Worm (Caenorhabditis elegans) whole organism, young adult: ENCODE measurements around the gene col-38.

Experiments
- B0019.2 ChIP-seq: fragments of 200-800 bp; sonication (Bioruptor generic); conservative IDR thresholded peaks from 2 replicates; pipeline ENCODE4 v1.3.6; 2022; ENCODE audit warnings: missing genetic modification reagents, missing genetic modification characterization, missing compliant biosample characterization
- B0035.1 ChIP-seq: sonication (generic microtip); optimal IDR thresholded peaks from 2 replicates; lab custom pipeline; 2016; ENCODE audit warnings: missing genetic modification characterization, mild to moderate bottlenecking, missing compliant biosample characterization, missing genotype, missing genetic modification reagents
- B0261.1 ChIP-seq: sonication (generic microtip); optimal IDR thresholded peaks from 2 replicates; lab custom pipeline; 2016; ENCODE audit warnings: mild to moderate bottlenecking, missing genetic modification characterization, moderate library complexity, missing compliant biosample characterization
- C06A6.2 ChIP-seq: fragments of 200-800 bp; sonication (Bioruptor generic); conservative IDR thresholded peaks from 2 replicates; pipeline ENCODE4 v1.3.6; 2022; ENCODE audit warnings: missing genetic modification characterization, missing compliant biosample characterization
- C17E4.6 ChIP-seq: fragments of 200-800 bp; sonication (Bioruptor generic); IDR thresholded peaks from 2 replicates; pipeline ENCODE4 v1.3.6; 2022; ENCODE audit warnings: missing genetic modification reagents, missing genetic modification characterization, missing compliant biosample characterization
- D2030.7 ChIP-seq: fragments of 200-800 bp; sonication (Bioruptor generic); IDR thresholded peaks from 2 replicates; pipeline ENCODE4 v1.3.6; 2022; ENCODE audit warnings: missing genetic modification reagents, missing genetic modification characterization, missing compliant biosample characterization
- F10E7.11 ChIP-seq: sonication (generic microtip); optimal IDR thresholded peaks from 2 replicates; lab custom pipeline; 2017; ENCODE audit warnings: mild to moderate bottlenecking, missing genetic modification characterization, moderate library complexity, missing compliant biosample characterization
- F22D6.2 ChIP-seq: sonication (generic microtip); optimal IDR thresholded peaks from 2 replicates; lab custom pipeline; 2016; ENCODE audit warnings: mild to moderate bottlenecking, missing genetic modification characterization, missing compliant biosample characterization
- F23B12.7 ChIP-seq: sonication (generic microtip); optimal IDR thresholded peaks from 2 replicates; lab custom pipeline; 2017; ENCODE audit warnings: missing genetic modification characterization, mild to moderate bottlenecking, missing compliant biosample characterization, antibody characterized with exemption, moderate library complexity; ENCODE audit not compliant: insufficient read depth
- F33H1.4 ChIP-seq: fragments of 200-800 bp; sonication (Bioruptor generic); IDR thresholded peaks from 2 replicates; pipeline ENCODE4 v1.3.6; 2022; ENCODE audit warnings: missing genetic modification reagents, missing genetic modification characterization, missing compliant biosample characterization
- F37B4.10 ChIP-seq: fragments of 200-800 bp; sonication (Bioruptor generic); IDR thresholded peaks from 2 replicates; pipeline ENCODE4 v1.3.6; 2022; ENCODE audit warnings: missing genetic modification characterization, missing compliant biosample characterization
- F49E8.2 ChIP-seq: sonication (generic microtip); optimal IDR thresholded peaks from 3 replicates; lab custom pipeline; 2017; ENCODE audit warnings: missing genetic modification characterization, mild to moderate bottlenecking, missing compliant biosample characterization, antibody characterized with exemption, moderate library complexity; ENCODE audit not compliant: insufficient read depth
- F52B5.7 ChIP-seq: sonication (generic microtip); optimal IDR thresholded peaks from 2 replicates; lab custom pipeline; 2016; ENCODE audit warnings: mild to moderate bottlenecking, missing genetic modification characterization, missing compliant biosample characterization
- F55B11.4 ChIP-seq: sonication (generic microtip); optimal IDR thresholded peaks from 2 replicates; lab custom pipeline; 2016; ENCODE audit warnings: missing compliant biosample characterization, missing genetic modification characterization, borderline replicate concordance; ENCODE audit not compliant: insufficient read depth
- Y53F4B.3 ChIP-seq: fragments of 200-800 bp; sonication (Bioruptor generic); IDR thresholded peaks from 2 replicates; pipeline ENCODE4 v1.3.6; 2022; ENCODE audit warnings: missing genetic modification reagents, missing genetic modification characterization, missing compliant biosample characterization
- Y53G8AR.9 ChIP-seq: fragments of 200-800 bp; sonication (Bioruptor generic); conservative IDR thresholded peaks from 2 replicates; pipeline ENCODE4 v1.3.6; 2022; ENCODE audit warnings: missing genetic modification reagents, missing genetic modification characterization, missing compliant biosample characterization
- Y67H2A.10 ChIP-seq: fragments of 200-800 bp; sonication (Bioruptor generic); conservative IDR thresholded peaks from 2 replicates; pipeline ENCODE4 v1.3.6; 2022; ENCODE audit warnings: missing genetic modification reagents, missing genetic modification characterization, missing compliant biosample characterization
- aptf-2 ChIP-seq: fragments of 200-800 bp; sonication (Bioruptor generic); conservative IDR thresholded peaks from 2 replicates; pipeline ENCODE4 v1.3.6; 2022; ENCODE audit warnings: missing genetic modification reagents, missing genetic modification characterization, missing compliant biosample characterization
- aptf-3 ChIP-seq: fragments of 200-800 bp; sonication (Bioruptor generic); IDR thresholded peaks from 2 replicates; pipeline ENCODE4 v1.3.6; 2022; ENCODE audit warnings: missing genetic modification characterization, missing compliant biosample characterization
- atf-7 ChIP-seq: sonication (generic microtip); optimal IDR thresholded peaks from 2 replicates; lab custom pipeline; 2017; ENCODE audit warnings: mild to moderate bottlenecking, missing genetic modification characterization, missing compliant biosample characterization
- attf-6 ChIP-seq: fragments of 200-800 bp; sonication (Bioruptor generic); IDR thresholded peaks from 2 replicates; pipeline ENCODE4 v1.3.6; 2022; ENCODE audit warnings: missing genetic modification reagents, missing genetic modification characterization, missing compliant biosample characterization
- bed-1 ChIP-seq: fragments of 200-800 bp; sonication (Bioruptor generic); IDR thresholded peaks from 2 replicates; pipeline ENCODE4 v1.3.6; 2022; ENCODE audit warnings: missing genetic modification reagents, missing genetic modification characterization, missing compliant biosample characterization
- ceh-91 ChIP-seq: fragments of 200-800 bp; sonication (Bioruptor generic); IDR thresholded peaks from 2 replicates; pipeline ENCODE4 v1.3.6; 2022; ENCODE audit warnings: missing genetic modification reagents, missing genetic modification characterization, missing compliant biosample characterization
- fkh-3 ChIP-seq: sonication (generic microtip); optimal IDR thresholded peaks from 2 replicates; lab custom pipeline; 2016; ENCODE audit warnings: mild to moderate bottlenecking, missing genetic modification characterization, missing compliant biosample characterization
- hlh-26 ChIP-seq: fragments of 200-800 bp; sonication (Bioruptor generic); conservative IDR thresholded peaks from 2 replicates; pipeline ENCODE4 v1.3.6; 2022; ENCODE audit warnings: missing genetic modification reagents, missing genetic modification characterization, missing compliant biosample characterization
- hrde-1 ChIP-seq: sonication (generic microtip); optimal IDR thresholded peaks from 2 replicates; lab custom pipeline; 2016; ENCODE audit warnings: missing genetic modification characterization, mild to moderate bottlenecking, missing compliant biosample characterization, moderate library complexity, missing genotype, missing genetic modification reagents, borderline replicate concordance
- lag-1 ChIP-seq: fragments of 200-800 bp; sonication (Bioruptor generic); IDR thresholded peaks from 2 replicates; pipeline ENCODE4 v1.3.6; 2022; ENCODE audit warnings: missing genetic modification reagents, missing genetic modification characterization, missing compliant biosample characterization
- let-526 ChIP-seq: fragments of 200-800 bp; sonication (Bioruptor generic); IDR thresholded peaks from 2 replicates; pipeline ENCODE4 v1.3.6; 2022; ENCODE audit warnings: missing genetic modification reagents, missing genetic modification characterization, missing compliant biosample characterization
- let-607 ChIP-seq, 2 experiments: fragments of 200-800 bp in 1 of 2; sonication (Bioruptor generic) in 1 of 2; sonication (generic microtip) in 1 of 2; optimal IDR thresholded peaks; 2 replicates each; lab custom pipeline; 2016 to 2018; ENCODE audit warnings: mild to moderate bottlenecking in 2 of 2, missing compliant biosample characterization in 2 of 2, missing genetic modification characterization in 2 of 2, moderate library complexity in 2 of 2, missing genotype in 1 of 2
- lin-54 ChIP-seq: fragments of 200-800 bp; sonication (Bioruptor generic); optimal IDR thresholded peaks from 2 replicates; lab custom pipeline; 2018; ENCODE audit warnings: mild to moderate bottlenecking, missing genetic modification characterization, missing compliant biosample characterization
- madf-3 ChIP-seq: fragments of 200-800 bp; sonication (Bioruptor generic); IDR thresholded peaks from 2 replicates; pipeline ENCODE4 v1.3.6; 2022; ENCODE audit warnings: missing genetic modification reagents, missing genetic modification characterization, missing compliant biosample characterization
- madf-6 ChIP-seq: fragments of 200-800 bp; sonication (Bioruptor generic); IDR thresholded peaks from 2 replicates; pipeline ENCODE4 v1.3.6; 2022; ENCODE audit warnings: missing genetic modification reagents, missing genetic modification characterization, missing compliant biosample characterization
- mel-28 ChIP-seq: sonication (generic microtip); optimal IDR thresholded peaks from 2 replicates; lab custom pipeline; 2016; ENCODE audit warnings: borderline replicate concordance, mild to moderate bottlenecking, missing genetic modification characterization, missing compliant biosample characterization
- nfyb-1 ChIP-seq: fragments of 200-800 bp; sonication (Bioruptor generic); IDR thresholded peaks from 2 replicates; pipeline ENCODE4 v1.3.6; 2022; ENCODE audit warnings: missing genetic modification reagents, missing genetic modification characterization, missing compliant biosample characterization
- pbrm-1 ChIP-seq: fragments of 200-800 bp; sonication (Bioruptor generic); IDR thresholded peaks from 2 replicates; pipeline ENCODE4 v1.3.6; 2022; ENCODE audit warnings: missing genetic modification reagents, missing genetic modification characterization, missing compliant biosample characterization
- snpc-4 ChIP-seq, 5 experiments: fragments of 150-350 bp in 1 of 5; sonication (generic microtip) in 4 of 5; optimal IDR thresholded peaks; 2 replicates each; lab custom pipeline; 2014 to 2018; ENCODE audit warnings: missing genetic modification characterization in 5 of 5, missing biosample characterization in 3 of 5, antibody characterized with exemption in 2 of 5, mild to moderate bottlenecking in 2 of 5, missing compliant biosample characterization in 2 of 5, missing genotype in 2 of 5, moderate library complexity in 2 of 5, missing genetic modification reagents in 1 of 5
- somi-1 ChIP-seq: fragments of 200-800 bp; sonication (Bioruptor generic); optimal IDR thresholded peaks from 2 replicates; lab custom pipeline; 2018; ENCODE audit warnings: mild to moderate bottlenecking, missing genetic modification characterization, missing compliant biosample characterization
- tbp1 ChIP-seq: fragments of 200-800 bp; sonication (Bioruptor generic); optimal IDR thresholded peaks from 2 replicates; lab custom pipeline; 2018; ENCODE audit warnings: mild to moderate bottlenecking, missing genetic modification characterization, missing compliant biosample characterization
- tlf-1 ChIP-seq: fragments of 200-800 bp; sonication (Bioruptor generic); optimal IDR thresholded peaks from 2 replicates; lab custom pipeline; 2018; ENCODE audit warnings: mild to moderate bottlenecking, missing genetic modification characterization, missing compliant biosample characterization
- unc-130 ChIP-seq: sonication (generic microtip); optimal IDR thresholded peaks from 2 replicates; lab custom pipeline; 2016; ENCODE audit warnings: missing genetic modification reagents, missing genetic modification characterization, missing compliant biosample characterization
- unc-62 ChIP-seq: fragments of 150-350 bp; optimal IDR thresholded peaks from 2 replicates; lab custom pipeline; 2014; ENCODE audit warnings: missing biosample characterization, missing genetic modification reagents, missing genetic modification characterization
- xnd-1 ChIP-seq: sonication (generic microtip); optimal IDR thresholded peaks from 2 replicates; lab custom pipeline; 2016; ENCODE audit warnings: missing genotype, missing genetic modification reagents, missing genetic modification characterization, missing compliant biosample characterization
- ztf-18 ChIP-seq: sonication (generic microtip); optimal IDR thresholded peaks from 2 replicates; lab custom pipeline; 2016; ENCODE audit warnings: missing genotype, mild to moderate bottlenecking, missing genetic modification characterization, missing compliant biosample characterization
- ztf-22 ChIP-seq: fragments of 200-800 bp; sonication (Bioruptor generic); optimal IDR thresholded peaks from 2 replicates; lab custom pipeline; 2018; ENCODE audit warnings: mild to moderate bottlenecking, missing genetic modification characterization, moderate library complexity, missing compliant biosample characterization

The col-38 gene

ce11 chrII:8616155-8616554, 47.3 kb upstream of the col-38 start:
- no peak for TF ChIP-seq ztf-22 (GFP tag; lab: Kevin White, UChicago)
- TF ChIP-seq Y53F4B.3 (GFP tag; lab: Robert Waterston, UW) = no peak
- TF ChIP-seq atf-7 (tag; lab: Kevin White, UChicago) = no peak
- no peak for TF ChIP-seq D2030.7 (GFP tag; lab: Robert Waterston, UW)
- no peak for TF ChIP-seq pbrm-1
- no peak for TF ChIP-seq fkh-3 (tag; lab: Kevin White, UChicago)
- no peak for TF ChIP-seq F23B12.7
- TF ChIP-seq C17E4.6 (GFP tag; lab: Robert Waterston, UW) = no peak
- TF ChIP-seq, all 124 proteins: peak for 0

ce11 chrII:8612470-8612869, 43.6 kb upstream of the col-38 start, which contains the start of gene T22C8.1:
Gene T22C8.1, plus strand, starts transcription at chrII:8612770.
- TF ChIP-seq madf-6 (GFP tag; lab: Robert Waterston, UW) (no peak), F52B5.7 (tag; lab: Kevin White, UChicago) (no peak), attf-6 (GFP tag; lab: Robert Waterston, UW) (no peak), nfyb-1 (GFP tag; lab: Robert Waterston, UW) (no peak), hlh-26 (no peak), Y53G8AR.9 (no peak), somi-1 (no peak), F10E7.11 (tag; lab: Kevin White, UChicago) (no peak), aptf-3 (GFP tag; lab: Robert Waterston, UW) (no peak), Y53F4B.3 (GFP tag; lab: Robert Waterston, UW) (no peak), unc-62 (no peak), tlf-1 (GFP tag; lab: Kevin White, UChicago) (no peak), mel-28 (tag; lab: Kevin White, UChicago) (no peak), B0019.2 (GFP tag; lab: Robert Waterston, UW) (no peak), aptf-2 (no peak), madf-3 (GFP tag; lab: Robert Waterston, UW) (no peak), hrde-1 (tag; lab: Kevin White, UChicago) (no peak), let-607 (tag; optimal IDR thresholded peaks at IDR 0.05; lab: Kevin White, UChicago) (no peak)
- TF ChIP-seq, all 124 proteins: peak for 0

DNA sequence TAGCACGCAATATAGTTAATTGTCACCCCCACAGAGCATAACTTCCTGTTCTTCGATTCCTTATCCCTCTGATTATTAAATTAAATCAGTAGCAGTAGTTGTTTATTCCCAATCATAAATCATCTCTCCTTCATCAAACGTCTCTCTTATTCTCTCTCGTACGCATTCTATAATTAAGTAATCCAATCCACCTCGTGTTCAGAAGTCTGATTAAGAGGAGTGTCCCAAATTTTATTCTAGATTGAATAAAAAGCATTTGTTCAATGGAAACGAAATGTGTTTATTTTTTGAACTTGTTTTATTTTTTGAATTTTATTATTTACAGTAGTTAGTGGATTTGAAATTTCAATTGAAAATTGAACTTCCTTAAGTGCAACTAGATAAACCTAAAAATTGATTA, 42.4 kb upstream of the col-38 start:
- no peak for TF ChIP-seq lin-54 (GFP tag; lab: Kevin White, UChicago)
- no peak for TF ChIP-seq F10E7.11 (tag; lab: Kevin White, UChicago)
- TF ChIP-seq B0035.1 (tag; lab: Kevin White, UChicago) = no peak
- TF ChIP-seq F37B4.10 (GFP tag; lab: Robert Waterston, UW) = no peak
- TF ChIP-seq xnd-1 = no peak
- no peak for TF ChIP-seq C06A6.2 (GFP tag; lab: Robert Waterston, UW)
- no peak for TF ChIP-seq tbp1 (GFP tag; lab: Kevin White, UChicago)
- no peak for TF ChIP-seq bed-1 (GFP tag; lab: Robert Waterston, UW)
- TF ChIP-seq B0261.1 (tag; lab: Kevin White, UChicago) = no peak

ce11 chrII:8610585-8610984, 41.7 kb upstream of the col-38 start:
- TF ChIP-seq B0261.1 (tag; lab: Kevin White, UChicago) (no peak), snpc-4 (GFP tag; optimal IDR thresholded peaks at IDR 0.05; lab: Kevin White, UChicago) (no peak), snpc-4 (tag; optimal IDR thresholded peaks at IDR 0.05; lab: Kevin White, UChicago) (no peak), unc-130 (no peak), ztf-18 (tag; lab: Kevin White, UChicago) (no peak), F49E8.2 (tag; lab: Kevin White, UChicago) (no peak), ceh-91 (GFP tag; lab: Robert Waterston, UW) (no peak), F33H1.4 (no peak), F55B11.4 (no peak), let-526 (GFP tag; lab: Robert Waterston, UW) (no peak), F22D6.2 (tag; lab: Kevin White, UChicago) (no peak), Y67H2A.10 (GFP tag; lab: Robert Waterston, UW) (no peak), lag-1 (no peak)
